Worm (Caenorhabditis elegans) whole organism, late embryonic: ENCODE measurements around the gene R07B1.9.

Experiments used
- K09A11.1 ChIP-seq: sonication (generic microtip); optimal IDR thresholded peaks from 2 replicates; lab custom pipeline; 2017; ENCODE audit warnings: antibody characterized with exemption, mild to moderate bottlenecking, missing genetic modification characterization, missing compliant biosample characterization; ENCODE audit not compliant: insufficient read depth
- che-1 ChIP-seq: sonication (generic microtip); optimal IDR thresholded peaks from 2 replicates; lab custom pipeline; 2016; ENCODE audit warnings: mild to moderate bottlenecking, missing genetic modification characterization, missing compliant biosample characterization
- nhr-11 ChIP-seq: fragments of 150-350 bp; optimal IDR thresholded peaks from 2 replicates; lab custom pipeline; 2014; ENCODE audit warnings: missing biosample characterization, missing genetic modification characterization
- nhr-232 ChIP-seq: sonication (generic microtip); optimal IDR thresholded peaks from 2 replicates; lab custom pipeline; 2016; ENCODE audit warnings: missing genetic modification characterization, missing compliant biosample characterization
- odd-2 ChIP-seq: sonication (generic microtip); optimal IDR thresholded peaks from 2 replicates; lab custom pipeline; 2017; ENCODE audit warnings: antibody characterized with exemption, mild to moderate bottlenecking, missing genetic modification characterization, missing compliant biosample characterization

ce11 chrX:9905840-9906239 lies 28.6 kb downstream of the R07B1.9 start, which contains the start of gene F21G4.5:
- TF ChIP-seq nhr-232 (tag; lab: Kevin White, UChicago) = no peak
- TF ChIP-seq che-1 (tag; lab: Kevin White, UChicago) = no peak
- TF ChIP-seq odd-2 (tag; lab: Kevin White, UChicago) = no peak
- TF ChIP-seq K09A11.1 (tag; lab: Kevin White, UChicago) = no peak
- TF ChIP-seq nhr-11 (tag; lab: Kevin White, UChicago) = no peak
